Worm (Caenorhabditis elegans) whole organism, L4 larva: ENCODE measurements around the gene Y45F10B.12.

Source experiments
- F37D6.2 ChIP-seq: sonication (generic microtip); optimal IDR thresholded peaks from 2 replicates; lab custom pipeline; 2016; ENCODE audit warnings: mild to moderate bottlenecking, missing genetic modification characterization, missing compliant biosample characterization
- aly-2 ChIP-seq: sonication (generic microtip); optimal IDR thresholded peaks from 2 replicates; lab custom pipeline; 2018; ENCODE audit warnings: missing biosample characterization, missing genetic modification characterization
- daf-12 ChIP-seq: fragments of 150-350 bp; optimal IDR thresholded peaks from 2 replicates; lab custom pipeline; 2014; ENCODE audit warnings: missing biosample characterization, missing genetic modification reagents, missing genetic modification characterization
- dmd-6 ChIP-seq: fragments of 200-800 bp; sonication (Bioruptor generic); IDR thresholded peaks from 2 replicates; pipeline ENCODE4 v1.3.6; 2022; ENCODE audit warnings: missing genetic modification reagents, missing genetic modification characterization, missing compliant biosample characterization
- mdl-1 ChIP-seq, 2 experiments: fragments of 150-350 bp in 1 of 2; sonication (generic microtip) in 1 of 2; optimal IDR thresholded peaks; 2 replicates each; lab custom pipeline; 2014 to 2017; ENCODE audit warnings: missing biosample characterization in 2 of 2, missing genetic modification characterization in 2 of 2
- nhr-10 ChIP-seq: fragments of 150-350 bp; optimal IDR thresholded peaks from 2 replicates; lab custom pipeline; 2014; ENCODE audit warnings: missing biosample characterization, missing genetic modification characterization
- nhr-25 ChIP-seq: sonication (generic microtip); optimal IDR thresholded peaks from 2 replicates; lab custom pipeline; 2017; ENCODE audit warnings: missing genetic modification characterization, mild to moderate bottlenecking, missing compliant biosample characterization, antibody characterized with exemption, moderate library complexity, borderline replicate concordance; ENCODE audit not compliant: insufficient read depth
- pha-4 ChIP-seq, 2 experiments: fragments of 150-350 bp in 1 of 2; fragments of 200-800 bp in 1 of 2; sonication (Bioruptor generic) in 1 of 2; IDR thresholded peaks in 1 of 2; optimal IDR thresholded peaks in 1 of 2; 2 replicates each; pipeline versions ENCODE4 v1.3.6 to Lab custom; 2014 to 2022; ENCODE audit warnings: missing genetic modification characterization in 2 of 2, missing genetic modification reagents in 2 of 2, missing biosample characterization in 1 of 2, missing compliant biosample characterization in 1 of 2
- snpc-4 ChIP-seq: fragments of 150-350 bp; optimal IDR thresholded peaks from 2 replicates; lab custom pipeline; 2014; ENCODE audit warnings: missing biosample characterization, missing genetic modification characterization
- unc-39 ChIP-seq: sonication (generic microtip); optimal IDR thresholded peaks from 2 replicates; lab custom pipeline; 2017; ENCODE audit warnings: missing biosample characterization, missing genetic modification characterization
- unc-62 ChIP-seq, 3 experiments: fragments of 150-350 bp in 1 of 3; sonication (generic microtip); optimal IDR thresholded peaks in 2 of 3; peaks in 1 of 3; 1 replicate in 1 of 3; 2 replicates in 2 of 3; lab custom pipeline; 2014 to 2017; ENCODE audit warnings: missing biosample characterization in 3 of 3, missing genetic modification characterization in 3 of 3, missing genetic modification reagents in 3 of 3, missing genotype in 1 of 3
- zip-2 ChIP-seq: fragments of 150-350 bp; optimal IDR thresholded peaks from 2 replicates; lab custom pipeline; 2014; ENCODE audit warnings: missing biosample characterization, missing genetic modification characterization
- ztf-11 ChIP-seq: fragments of 150-350 bp; optimal IDR thresholded peaks from 2 replicates; lab custom pipeline; 2014; ENCODE audit warnings: missing biosample characterization, missing genetic modification characterization

ce11 chrIV:13636975-13637374 is 49.7 kb downstream of the Y45F10B.12 start, which contains the start of gene C08F11.7:
- no peak for TF ChIP-seq unc-62 (GFP tag; optimal IDR thresholded peaks at IDR 0.05 in 1 of 2; lab: Kevin White, UChicago)
- no peak for TF ChIP-seq unc-62 (tag; optimal IDR thresholded peaks at IDR 0.05; lab: Kevin White, UChicago)
- no peak for TF ChIP-seq snpc-4 (tag; lab: Kevin White, UChicago)
- TF ChIP-seq nhr-25, result no peak
- no peak for TF ChIP-seq unc-39 (tag; lab: Kevin White, UChicago)
- no peak for TF ChIP-seq ztf-11
- TF ChIP-seq pha-4 (GFP tag; IDR thresholded peaks at IDR 0.05; lab: Robert Waterston, UW), result no peak
- no peak for TF ChIP-seq pha-4 (tag; optimal IDR thresholded peaks at IDR 0.05; lab: Kevin White, UChicago)
- TF ChIP-seq aly-2 (tag; lab: Kevin White, UChicago), result no peak
- no peak for TF ChIP-seq mdl-1 (tag; optimal IDR thresholded peaks at IDR 0.05; lab: Kevin White, UChicago)
- no peak for TF ChIP-seq dmd-6 (GFP tag; lab: Robert Waterston, UW)
- no peak for TF ChIP-seq zip-2
- TF ChIP-seq nhr-10 (tag; lab: Kevin White, UChicago), result no peak
- no peak for TF ChIP-seq F37D6.2
- TF ChIP-seq daf-12 (tag; lab: Kevin White, UChicago), result no peak
